Fruit fly (Drosophila melanogaster): ENCODE results near the gene fu.

The fu gene

dm6 chrX:18621649-18622346 lies 35.8 kb upstream of the fu start (continued):
- no peak for TF ChIP-seq CG7987 (GFP tag; optimal IDR thresholded peaks at IDR 0.05)
- TF ChIP-seq Bgb (GFP tag; IDR thresholded peaks at IDR 0.05; ENCODE audit: partially characterized antibody) = no peak
- TF ChIP-seq CG15696 (tag; optimal IDR thresholded peaks at IDR 0.05) = peak; percentile 23
- TF ChIP-seq H2.0 (GFP tag; IDR thresholded peaks at IDR 0.05) = no peak
- TF ChIP-seq MESR4 (GFP tag; optimal IDR thresholded peaks at IDR 0.05) = no peak
- TF ChIP-seq ATbp (GFP tag; optimal IDR thresholded peaks at IDR 0.05) = no peak
- TF ChIP-seq CG14710 (tag; optimal IDR thresholded peaks at IDR 0.05) = peak; percentile 18
- no peak for TF ChIP-seq CG3163 (GFP tag; optimal IDR thresholded peaks at IDR 0.05)
- no peak for TF ChIP-seq gcm (GFP tag; optimal IDR thresholded peaks at IDR 0.05)
- peak in 1 of 2 experiments; percentile 74 for TF ChIP-seq insv (GFP tag; optimal IDR thresholded peaks at IDR 0.05)
- TF ChIP-seq CG2116 (GFP tag; optimal IDR thresholded peaks at IDR 0.05) = no peak
- TF ChIP-seq CG18764 (GFP tag; optimal IDR thresholded peaks at IDR 0.05) = no peak
- TF ChIP-seq schlank (tag; optimal IDR thresholded peaks at IDR 0.05) = no peak
- peak; percentile 24 for TF ChIP-seq gfzf (GFP tag; optimal IDR thresholded peaks at IDR 0.05)
- no peak for TF ChIP-seq CG13624 (GFP tag; optimal IDR thresholded peaks at IDR 0.05)
- TF ChIP-seq p53 (GFP tag; optimal IDR thresholded peaks at IDR 0.05) = no peak
- peak; percentile 25 for TF ChIP-seq BEAF-32 (GFP tag; optimal IDR thresholded peaks at IDR 0.05)
- no peak for TF ChIP-seq CG6791 (GFP tag; IDR thresholded peaks at IDR 0.05; ENCODE audit: partially characterized antibody)
- no peak for TF ChIP-seq CG2199 (GFP tag; IDR thresholded peaks at IDR 0.05)
- TF ChIP-seq lmd (GFP tag; IDR thresholded peaks at IDR 0.05) = no peak
- TF ChIP-seq CG10267 (tag; optimal IDR thresholded peaks at IDR 0.05) = peak; percentile 21
- TF ChIP-seq gem (tag; optimal IDR thresholded peaks at IDR 0.05) = no peak
- TF ChIP-seq Dbx (GFP tag; IDR thresholded peaks at IDR 0.05) = no peak
- no peak for TF ChIP-seq Dp (GFP tag; optimal IDR thresholded peaks at IDR 0.05)
- TF ChIP-seq ind (GFP tag; optimal IDR thresholded peaks at IDR 0.05) = no peak
- TF ChIP-seq CG15479 (GFP tag; optimal IDR thresholded peaks at IDR 0.05) = no peak

dm6 chrX:18627002-18627401 lies 30.6 kb upstream of the fu start:
- peak; percentile 56 for TF ChIP-seq twi (tag; optimal IDR thresholded peaks at IDR 0.05)
- TF ChIP-seq cg (GFP tag; optimal IDR thresholded peaks at IDR 0.05) = peak; percentile 66
- TF ChIP-seq nau (GFP tag; optimal IDR thresholded peaks at IDR 0.05) = peak; percentile 21
- TF ChIP-seq aop (GFP tag; IDR thresholded peaks at IDR 0.05) = 0 out of 2 replicates have a peak, but pooled peaks have one; percentile 49
- peak; percentile 55 for TF ChIP-seq kni (GFP tag; optimal IDR thresholded peaks at IDR 0.05)
- TF ChIP-seq schlank (tag; optimal IDR thresholded peaks at IDR 0.05) = no peak

dm6 chrX:18630990-18631389 lies 26.6 kb upstream of the fu start:
- TF ChIP-seq CG17612 (GFP tag; IDR thresholded peaks at IDR 0.05) = no peak
- TF ChIP-seq CG2678 (tag; optimal IDR thresholded peaks at IDR 0.05) = no peak
- TF ChIP-seq CG12769 (tag; optimal IDR thresholded peaks at IDR 0.05) = peak; percentile 63
- TF ChIP-seq Pdp1 (GFP tag; optimal IDR thresholded peaks at IDR 0.05) = peak in 1 of 2 experiments; percentile 58
- TF ChIP-seq CG2712 (tag; optimal IDR thresholded peaks at IDR 0.05) = no peak
